Fruit fly (Drosophila melanogaster): ENCODE results near the gene CG6462.

DNA sequence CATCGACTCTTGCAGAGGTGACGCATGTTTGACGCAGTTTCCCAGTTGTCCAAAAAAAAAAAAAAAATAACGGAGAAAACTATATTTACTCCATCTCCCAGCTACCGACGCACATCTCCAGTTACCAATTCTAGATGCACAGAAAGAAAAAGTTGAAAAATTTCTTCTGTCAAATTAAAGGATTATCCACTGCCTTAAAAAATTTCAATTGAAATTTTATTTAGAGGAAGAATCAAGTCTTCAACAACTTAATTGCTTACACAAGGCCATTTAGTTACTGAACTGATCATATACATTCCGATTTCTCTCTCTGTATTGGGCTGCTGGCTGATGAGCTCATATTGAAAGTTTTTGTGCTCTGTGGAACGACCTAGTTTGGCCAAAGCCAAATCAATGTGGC, 49.1 kb downstream of the CG6462 start:
- TF ChIP-seq bcd (GFP tag; optimal IDR thresholded peaks at IDR 0.05) (no peak), Hand (GFP tag; optimal IDR thresholded peaks at IDR 0.05) (no peak), CG7928 (GFP tag; optimal IDR thresholded peaks at IDR 0.05) (no peak), CG1647 (GFP tag; optimal IDR thresholded peaks at IDR 0.05) (no peak), CG9932 (GFP tag; IDR thresholded peaks at IDR 0.05) (peak; percentile 51; the same call in 1 of the 2 replicates), h (optimal IDR thresholded peaks at IDR 0.05) (no peak), CG4282 (GFP tag; optimal IDR thresholded peaks at IDR 0.05) (no peak), hb (GFP tag; IDR thresholded peaks at IDR 0.05; ENCODE audit: partially characterized antibody) (no peak), cato (GFP tag; optimal IDR thresholded peaks at IDR 0.05; ENCODE audit: borderline replicate concordance) (no peak), CG16779 (GFP tag; IDR thresholded peaks at IDR 0.05) (no peak), D19A (tag; optimal IDR thresholded peaks at IDR 0.05) (no peak)
